Fruit fly (Drosophila melanogaster) ovary, adult (tissue): ENCODE data around the gene Lint-O.
A peak's percentile ranks its signal among the peaks of the same experiment; 100 is the strongest.

Experiments
- CG17801 ChIP-seq: fragments of 200-800 bp; optimal IDR thresholded peaks from 2 replicates; lab custom pipeline; 2019; ENCODE audit warnings: missing biosample characterization, mild to moderate bottlenecking, missing genetic modification characterization, moderate library complexity; ENCODE audit not compliant: partially characterized antibody

Lint-O gene

DNA sequence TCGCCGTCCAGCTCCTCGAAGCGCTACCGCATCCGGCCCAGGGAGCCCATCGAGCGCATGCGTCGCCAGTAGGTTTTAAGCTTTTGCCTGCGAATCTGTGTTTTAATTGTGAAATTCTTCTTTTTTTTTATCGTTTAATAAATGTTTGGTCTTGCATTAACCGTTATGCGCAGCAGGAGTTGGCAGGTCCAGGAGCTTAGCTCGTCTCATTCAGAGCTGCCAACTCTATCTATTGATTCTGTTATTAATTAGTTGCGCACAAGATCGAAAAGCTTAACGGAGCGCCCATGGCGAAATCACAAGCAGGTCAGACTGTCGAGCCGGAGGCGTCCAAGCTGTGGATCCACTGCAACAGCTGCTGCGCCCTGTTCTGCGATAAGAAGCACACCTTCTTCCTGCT, 27.9 kb downstream of the Lint-O start, which contains the start of gene vilya:
Gene vilya, plus strand, starts transcription at position 259 of the 400 bp plus-strand sequence.
- TF ChIP-seq CG17801 (GFP tag; lab: Kevin White, UChicago) = no peak

DNA sequence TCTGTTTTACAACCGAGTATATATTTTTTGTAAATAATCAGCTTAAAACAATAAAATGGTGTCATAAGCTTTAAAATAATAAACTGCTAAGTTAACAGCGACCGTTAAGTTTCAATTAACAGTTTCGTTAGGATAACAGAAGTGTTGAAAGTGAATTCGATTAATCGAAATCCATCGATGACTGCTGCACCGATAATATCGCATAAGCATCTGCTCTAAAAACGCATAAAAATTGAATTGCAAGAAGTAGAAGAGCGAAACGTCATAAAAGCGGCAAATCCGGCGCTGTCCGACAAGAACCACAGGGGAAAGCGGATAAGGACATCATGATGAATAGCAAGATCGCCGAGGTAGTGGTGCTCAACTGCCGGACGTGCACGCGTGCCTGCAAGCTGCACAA, 29.0 kb downstream of the Lint-O start, which contains the start of gene dwg:
Gene dwg, plus strand, starts transcription at position 193 of the 400 bp plus-strand sequence.
- TF ChIP-seq CG17801 (GFP tag; lab: Kevin White, UChicago) = peak; percentile 26

DNA sequence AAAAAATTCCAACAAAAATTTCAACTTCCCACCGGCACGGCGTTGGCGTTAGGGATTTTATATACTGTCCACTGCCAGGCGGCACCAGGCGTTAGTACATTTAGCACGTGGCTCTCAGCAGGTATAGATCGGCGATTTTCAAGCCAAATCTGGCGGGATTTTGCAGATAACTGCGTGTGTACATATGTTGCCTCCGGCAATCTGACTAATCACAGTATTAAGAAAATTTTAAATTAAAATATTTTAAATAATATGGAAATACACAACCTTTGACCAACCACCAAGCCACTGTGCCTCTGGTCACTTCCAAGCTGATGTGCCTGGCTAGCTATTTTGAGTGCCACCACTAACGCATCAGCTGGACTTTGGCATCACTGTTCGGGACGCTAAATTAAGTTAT, 33.6 kb downstream of the Lint-O start, which contains the start of the genes ttm50 and CG2712:
Gene ttm50, minus strand, starts transcription at position 64 of the 400 bp plus-strand sequence.
Gene CG2712, plus strand, starts transcription at position 343 of the 400 bp plus-strand sequence.
- TF ChIP-seq CG17801 (GFP tag; lab: Kevin White, UChicago) = peak; percentile 60

DNA sequence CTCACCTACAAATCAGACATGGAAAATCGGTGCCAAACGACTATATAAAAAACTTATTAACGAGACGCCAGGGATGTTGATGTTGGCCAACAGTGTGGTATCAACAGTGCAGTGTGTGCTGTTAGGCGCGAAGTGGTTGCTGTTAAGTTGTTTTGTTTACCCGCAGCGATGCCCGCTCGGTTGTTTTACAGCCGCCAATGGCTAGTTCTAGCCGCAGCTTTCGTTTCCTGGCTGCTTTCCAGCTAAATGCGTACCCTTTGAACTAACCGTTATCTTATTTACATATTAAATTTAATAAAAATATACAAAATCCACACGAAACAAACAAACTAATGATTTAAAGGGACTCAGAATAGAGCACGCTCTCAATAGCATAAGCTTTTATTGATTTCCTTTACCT, 40.2 kb downstream of the Lint-O start, which contains the start of gene crm:
Gene crm, minus strand, starts transcription at position 111 of the 400 bp plus-strand sequence.
- TF ChIP-seq CG17801 (GFP tag; lab: Kevin White, UChicago) = no peak

- TF ChIP-seq CG17801 (GFP tag; lab: Kevin White, UChicago) = no peak
Measured at dm6 chrX:2740084-2740483, 41.6 kb downstream of the Lint-O start, which contains the start of gene kirre. Gene kirre, plus strand, starts transcription at chrX:2740384.

DNA sequence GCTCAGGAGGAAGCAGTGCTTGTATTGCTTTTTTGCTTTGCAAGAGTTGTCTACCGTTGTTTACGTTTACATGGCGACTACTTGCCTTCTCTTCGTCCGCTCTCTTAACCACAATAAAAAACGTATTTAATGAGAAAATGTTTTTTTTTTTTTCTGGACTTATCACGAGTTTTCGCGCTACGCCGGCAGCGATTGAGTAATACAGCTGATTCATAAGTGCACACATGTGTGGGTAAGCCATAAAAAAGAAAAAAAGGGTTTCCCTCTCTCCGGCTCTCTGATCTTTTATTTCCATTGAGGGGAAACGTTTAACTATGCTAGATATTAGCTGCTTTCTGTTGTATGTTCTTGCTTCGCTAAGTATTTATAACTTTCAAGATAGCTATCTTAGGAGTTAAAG, 43.6 kb downstream of the Lint-O start:
- TF ChIP-seq CG17801 (GFP tag; lab: Kevin White, UChicago) = peak; percentile 86

- peak; percentile 24 for TF ChIP-seq CG17801 (GFP tag; lab: Kevin White, UChicago)
Measured at dm6 chrX:2743020-2743419, 44.5 kb downstream of the Lint-O start.

dm6 chrX:2743601-2744000, 45.1 kb downstream of the Lint-O start:
- TF ChIP-seq CG17801 (GFP tag; lab: Kevin White, UChicago) = no peak

DNA sequence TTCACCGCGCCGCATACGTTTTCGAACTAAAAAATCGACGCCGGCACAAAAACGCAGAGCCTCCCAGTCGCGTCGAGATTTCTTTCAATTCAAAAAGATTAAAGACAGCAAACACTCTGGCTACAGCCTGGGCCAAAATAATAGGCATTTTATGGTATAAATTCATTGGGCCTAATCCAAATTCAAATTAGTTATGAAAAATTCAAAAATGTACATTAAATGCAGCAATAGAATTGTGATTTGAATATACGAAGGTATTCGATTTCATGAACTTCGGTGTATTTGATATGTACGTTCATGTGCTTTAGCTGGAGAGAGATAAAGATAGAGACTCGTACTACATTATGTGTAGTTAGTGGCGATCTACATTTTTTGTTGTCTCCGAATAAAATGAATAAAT, 45.5 kb downstream of the Lint-O start, which contains the start of gene Syx4:
Gene Syx4, minus strand, starts transcription at position 35 of the 400 bp plus-strand sequence.
- peak; percentile 73 for TF ChIP-seq CG17801 (GFP tag; lab: Kevin White, UChicago)

dm6 chrX:2749693-2750092, 51.2 kb downstream of the Lint-O start:
- no peak for TF ChIP-seq CG17801 (GFP tag; lab: Kevin White, UChicago)
